Fruit fly (Drosophila melanogaster) whole organism: Measurements from ENCODE around the gene mEFTs.

Source experiments
- CG8478 ChIP-seq: fragments of >200 bp; optimal IDR thresholded peaks from 2 replicates; lab custom pipeline; 2018; ENCODE audit warnings: inconsistent platforms
- Dll ChIP-seq: fragments of >200 bp; optimal IDR thresholded peaks from 2 replicates; lab custom pipeline; 2017
- EcR ChIP-seq, 2 experiments: fragments of >200 bp; optimal IDR thresholded peaks; 2 replicates each; lab custom pipeline; 2017; ENCODE audit warnings: missing biosample characterization in 2 of 2, missing genetic modification characterization in 2 of 2, missing genetic modification reagents in 2 of 2
- pan ChIP-seq: fragments of >200 bp; optimal IDR thresholded peaks from 2 replicates; lab custom pipeline; 2017
- psq ChIP-seq: fragments of >200 bp; optimal IDR thresholded peaks from 2 replicates; lab custom pipeline; 2017
- usp ChIP-seq: fragments of >200 bp; optimal IDR thresholded peaks from 2 replicates; lab custom pipeline; 2017; ENCODE audit warnings: missing biosample characterization, missing genetic modification characterization, mixed read lengths

- TF ChIP-seq CG8478 (lab: Kevin White, UChicago): no peak
- no peak for TF ChIP-seq pan
- TF ChIP-seq psq (lab: Kevin White, UChicago): no peak
- TF ChIP-seq Dll (lab: Kevin White, UChicago): no peak
- no peak for TF ChIP-seq usp (GFP tag; lab: Kevin White, UChicago)
- TF ChIP-seq EcR (GFP tag; optimal IDR thresholded peaks at IDR 0.05; lab: Kevin White, UChicago): no peak
Measured at dm6 chr2L:17452084-17452483, 48.8 kb downstream of the mEFTs start.
